Worm (Caenorhabditis elegans) whole organism, L3 larva: ENCODE measurements around the gene D1054.5.

ENCODE experiments used
- mdl-1 ChIP-seq: fragments of 150-350 bp; optimal IDR thresholded peaks from 2 replicates; lab custom pipeline; 2014; ENCODE audit warnings: missing biosample characterization, missing genetic modification characterization
- pqm-1 ChIP-seq: fragments of 150-350 bp; optimal IDR thresholded peaks from 2 replicates; lab custom pipeline; 2017; ENCODE audit warnings: missing biosample characterization, missing genetic modification characterization, inconsistent platforms

ce11 chrV:10818498-10818897 lies 42.1 kb upstream of the D1054.5 start:
- TF ChIP-seq pqm-1, result no peak
- TF ChIP-seq mdl-1, result no peak
